Fruit fly (Drosophila melanogaster): ENCODE measurements around the gene CG32547.
A peak's percentile ranks its signal among the peaks of the same experiment; 100 is the strongest.

Gene CG32547

DNA sequence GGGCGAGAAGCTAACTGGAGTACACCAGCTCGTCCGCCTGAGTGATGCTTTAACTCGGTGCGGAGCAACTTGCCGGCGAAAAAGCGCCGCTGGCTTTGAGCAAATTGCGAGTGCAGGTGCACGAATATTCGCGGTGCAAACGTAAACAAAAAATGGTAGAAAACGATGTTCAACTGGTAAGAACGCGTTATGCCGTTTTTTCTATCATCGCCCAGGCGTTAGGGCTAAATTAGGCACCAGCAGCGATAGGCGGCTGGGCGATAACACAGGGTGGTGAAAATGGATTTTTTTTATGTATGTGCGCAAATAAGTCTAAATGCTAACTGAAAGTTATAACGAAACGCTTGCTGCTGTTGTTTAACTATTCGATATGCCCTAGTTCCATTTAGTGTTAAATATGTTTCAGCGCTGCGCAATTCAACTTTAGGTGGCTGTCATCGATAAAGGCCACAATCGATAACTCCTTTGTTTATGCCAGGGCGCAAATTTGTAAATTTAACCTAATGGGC is 20.4 kb upstream of the CG32547 start, which contains the start of the genes Pgant7 and Xrcc2 (continued):
- peak; percentile 62 for TF ChIP-seq CG1603 (tag; optimal IDR thresholded peaks at IDR 0.05)
- no peak for TF ChIP-seq CG4360 (GFP tag; IDR thresholded peaks at IDR 0.05)
- TF ChIP-seq CG32772 (GFP tag; IDR thresholded peaks at IDR 0.05), result no peak
- TF ChIP-seq emc (GFP tag; optimal IDR thresholded peaks at IDR 0.05), result no peak
- no peak for TF ChIP-seq br (optimal IDR thresholded peaks at IDR 0.05)
- no peak for TF ChIP-seq ab (GFP tag; optimal IDR thresholded peaks at IDR 0.05)
- TF ChIP-seq CG1529 (GFP tag; optimal IDR thresholded peaks at IDR 0.05), result no peak
- TF ChIP-seq CG15601 (tag; optimal IDR thresholded peaks at IDR 0.05), result peak; percentile 46
- TF ChIP-seq Taf1 (GFP tag; IDR thresholded peaks at IDR 0.05), result no peak
- peak; percentile 81 for TF ChIP-seq CG9797 (GFP tag; optimal IDR thresholded peaks at IDR 0.05)
- TF ChIP-seq maf-S (GFP tag; optimal IDR thresholded peaks at IDR 0.05), result no peak
- no peak for TF ChIP-seq HLH54F (GFP tag; optimal IDR thresholded peaks at IDR 0.05)
- TF ChIP-seq CG32532 (GFP tag; IDR thresholded peaks at IDR 0.05), result no peak
- no peak for TF ChIP-seq Camta (GFP tag; optimal IDR thresholded peaks at IDR 0.05)
- TF ChIP-seq CG14014 (GFP tag; IDR thresholded peaks at IDR 0.05), result no peak
- no peak for TF ChIP-seq tup (GFP tag; optimal IDR thresholded peaks at IDR 0.05)
- no peak for TF ChIP-seq Hsf (GFP tag; optimal IDR thresholded peaks at IDR 0.05)
- no peak for TF ChIP-seq CG1647 (GFP tag; optimal IDR thresholded peaks at IDR 0.05)
- TF ChIP-seq D (optimal IDR thresholded peaks at IDR 0.05), result peak; percentile 77
- no peak for TF ChIP-seq D (GFP tag; optimal IDR thresholded peaks at IDR 0.05)
- TF ChIP-seq CG12299 (tag; optimal IDR thresholded peaks at IDR 0.05), result no peak
- peak; percentile 7 for TF ChIP-seq sug (tag; optimal IDR thresholded peaks at IDR 0.05)
- TF ChIP-seq ci (GFP tag; IDR thresholded peaks at IDR 0.05), result no peak
- no peak for TF ChIP-seq sens (GFP tag)
- TF ChIP-seq CG18262 (tag; optimal IDR thresholded peaks at IDR 0.05), result no peak
- TF ChIP-seq Deaf1 (tag; optimal IDR thresholded peaks at IDR 0.05), result peak; percentile 8
- no peak for TF ChIP-seq gce (GFP tag; IDR thresholded peaks at IDR 0.05)
- no peak for TF ChIP-seq luna (GFP tag; optimal IDR thresholded peaks at IDR 0.05)
- TF ChIP-seq wor (GFP tag; IDR thresholded peaks at IDR 0.05), result no peak
- no peak for TF ChIP-seq CG11695 (GFP tag; IDR thresholded peaks at IDR 0.05)
- no peak for TF ChIP-seq CG9727 (GFP tag; optimal IDR thresholded peaks at IDR 0.05)
- TF ChIP-seq croc (GFP tag; conservative IDR thresholded peaks at IDR 0.05), result no peak
- no peak for TF ChIP-seq schlank (tag; optimal IDR thresholded peaks at IDR 0.05)
- TF ChIP-seq nmo (GFP tag; optimal IDR thresholded peaks at IDR 0.05), result peak; percentile 10
- peak; percentile 7 for TF ChIP-seq Myb (GFP tag; optimal IDR thresholded peaks at IDR 0.05)
- no peak for TF ChIP-seq fu2 (GFP tag; optimal IDR thresholded peaks at IDR 0.05)
- peak; percentile 65 for TF ChIP-seq knrl (GFP tag; IDR thresholded peaks at IDR 0.05; ENCODE audit: partially characterized antibody)
- TF ChIP-seq CG3407 (GFP tag; optimal IDR thresholded peaks at IDR 0.05), result no peak
- TF ChIP-seq CG6689 (GFP tag; IDR thresholded peaks at IDR 0.05), result no peak
- TF ChIP-seq CG3995 (GFP tag; optimal IDR thresholded peaks at IDR 0.05), result no peak
- TF ChIP-seq CG10366 (GFP tag; IDR thresholded peaks at IDR 0.05), result no peak
- TF ChIP-seq Hr78 (GFP tag; optimal IDR thresholded peaks at IDR 0.05), result no peak
- no peak for TF ChIP-seq CG12744 (GFP tag; optimal IDR thresholded peaks at IDR 0.05)
- TF ChIP-seq HLH4C (GFP tag; IDR thresholded peaks at IDR 0.05; ENCODE audit: partially characterized antibody), result peak; percentile 85
- no peak for TF ChIP-seq dm (GFP tag; optimal IDR thresholded peaks at IDR 0.05)
- TF ChIP-seq CG7271 (tag; optimal IDR thresholded peaks at IDR 0.05), result no peak
- TF ChIP-seq Atf6 (GFP tag; IDR thresholded peaks at IDR 0.05), result no peak
- TF ChIP-seq nom (GFP tag; optimal IDR thresholded peaks at IDR 0.05), result no peak
- no peak for TF ChIP-seq Dip2 (GFP tag; IDR thresholded peaks at IDR 0.05)
- no peak for TF ChIP-seq Dip3 (GFP tag; optimal IDR thresholded peaks at IDR 0.05)
- TF ChIP-seq cato (GFP tag; optimal IDR thresholded peaks at IDR 0.05; ENCODE audit: borderline replicate concordance), result no peak
- TF ChIP-seq CG9609 (GFP tag; optimal IDR thresholded peaks at IDR 0.05), result no peak
- peak; percentile 56 for TF ChIP-seq trem (tag; optimal IDR thresholded peaks at IDR 0.05)

Measured in whole organism, embryonic.